Worm (Caenorhabditis elegans): Measurements from ENCODE around the gene tmd-2.

ce11 chrV:8355435-8356212 lies 21.2 kb downstream of the tmd-2 start, which contains the start of gene mom-2:
- TF ChIP-seq tab-1 (GFP tag; IDR thresholded peaks at IDR 0.05) (no peak), flt-1 (GFP tag; IDR thresholded peaks at IDR 0.05) (no peak), cog-1 (tag; optimal IDR thresholded peaks at IDR 0.05) (no peak), ref-1 (GFP tag; conservative IDR thresholded peaks at IDR 0.05) (no peak), T22C8.4 (GFP tag; IDR thresholded peaks at IDR 0.05) (no peak), med-1 (GFP tag; optimal IDR thresholded peaks at IDR 0.05; ENCODE audit: insufficient read depth) (no peak), ztf-29 (GFP tag; IDR thresholded peaks at IDR 0.05) (no peak), ztf-23 (GFP tag; IDR thresholded peaks at IDR 0.05) (no peak), klf-2 (GFP tag; conservative IDR thresholded peaks at IDR 0.05) (no peak)
